Worm (Caenorhabditis elegans) whole organism, L1 larva: ENCODE results near the gene srt-30.

Source experiments
- C16A3.4 ChIP-seq: fragments of 150-350 bp; optimal IDR thresholded peaks from 2 replicates; lab custom pipeline; 2014; ENCODE audit warnings: missing biosample characterization, missing genetic modification characterization
- aly-2 ChIP-seq: fragments of 150-350 bp; optimal IDR thresholded peaks from 2 replicates; lab custom pipeline; 2014; ENCODE audit warnings: missing biosample characterization, missing genetic modification characterization
- ceh-63 ChIP-seq: fragments of 200-800 bp; sonication (Bioruptor generic); optimal IDR thresholded peaks from 2 replicates; lab custom pipeline; 2018; ENCODE audit warnings: mild to moderate bottlenecking, missing genetic modification characterization, missing compliant biosample characterization
- ceh-8 ChIP-seq: fragments of 200-800 bp; sonication (Bioruptor generic); optimal IDR thresholded peaks from 2 replicates; lab custom pipeline; 2018; ENCODE audit warnings: mild to moderate bottlenecking, missing genetic modification characterization, moderate library complexity, missing compliant biosample characterization
- ceh-88 ChIP-seq: fragments of 200-800 bp; sonication (Bioruptor generic); IDR thresholded peaks from 2 replicates; pipeline ENCODE4 v1.3.6; 2022; ENCODE audit warnings: missing genetic modification characterization, missing compliant biosample characterization
- dpl-1 ChIP-seq, 3 experiments: fragments of 150-350 bp in 2 of 3; sonication (generic microtip) in 1 of 3; optimal IDR thresholded peaks; 2 replicates each; lab custom pipeline; 2014 to 2017; ENCODE audit warnings: missing biosample characterization in 3 of 3, missing genetic modification characterization in 3 of 3, missing genetic modification reagents in 3 of 3
- dsc-1 ChIP-seq: sonication (generic microtip); optimal IDR thresholded peaks from 2 replicates; lab custom pipeline; 2016; ENCODE audit warnings: mild to moderate bottlenecking, missing genetic modification characterization, missing compliant biosample characterization
- efl-1 ChIP-seq, 4 experiments: fragments of 150-350 bp; optimal IDR thresholded peaks in 3 of 4; peaks in 1 of 4; 1 replicate in 1 of 4; 2 replicates in 3 of 4; lab custom pipeline; 2014; ENCODE audit warnings: missing biosample characterization in 2 of 4, missing genetic modification characterization in 2 of 4, missing genetic modification reagents in 2 of 4
- efl-3 ChIP-seq: fragments of 200-800 bp; sonication (Bioruptor generic); optimal IDR thresholded peaks from 2 replicates; lab custom pipeline; 2018; ENCODE audit warnings: mild to moderate bottlenecking, missing genetic modification characterization, missing compliant biosample characterization
- egl-13 ChIP-seq: sonication (generic microtip); optimal IDR thresholded peaks from 2 replicates; lab custom pipeline; 2016; ENCODE audit warnings: missing genotype, missing genetic modification reagents, missing genetic modification characterization, missing compliant biosample characterization
- fkh-10 ChIP-seq: sonication (generic microtip); optimal IDR thresholded peaks from 2 replicates; lab custom pipeline; 2017; ENCODE audit warnings: missing biosample characterization, missing genetic modification reagents, missing genetic modification characterization
- fkh-8 ChIP-seq: sonication (generic microtip); optimal IDR thresholded peaks from 2 replicates; lab custom pipeline; 2016; ENCODE audit warnings: mild to moderate bottlenecking, missing genetic modification characterization, missing compliant biosample characterization
- fos-1 ChIP-seq: fragments of 150-350 bp; optimal IDR thresholded peaks from 2 replicates; lab custom pipeline; 2014; ENCODE audit warnings: missing biosample characterization, missing genetic modification characterization
- grh-1 ChIP-seq: fragments of 200-800 bp; sonication (Bioruptor generic); IDR thresholded peaks from 2 replicates; pipeline ENCODE4 v1.3.6; 2022; ENCODE audit warnings: missing genetic modification reagents, missing genetic modification characterization, missing compliant biosample characterization
- hpl-2 ChIP-seq: fragments of 150-350 bp; optimal IDR thresholded peaks from 2 replicates; lab custom pipeline; 2014; ENCODE audit warnings: missing biosample characterization, missing genetic modification reagents, missing genetic modification characterization
- irx-1 ChIP-seq: sonication (generic microtip); optimal IDR thresholded peaks from 2 replicates; lab custom pipeline; 2016; ENCODE audit warnings: missing genetic modification characterization, missing compliant biosample characterization
- isw-1 ChIP-seq: fragments of 200-800 bp; sonication (Bioruptor generic); IDR thresholded peaks from 2 replicates; pipeline ENCODE4 v1.3.6; 2022; ENCODE audit warnings: missing genetic modification characterization, missing compliant biosample characterization
- jun-1 ChIP-seq: fragments of 150-350 bp; optimal IDR thresholded peaks from 2 replicates; lab custom pipeline; 2014; ENCODE audit warnings: missing biosample characterization, missing genetic modification reagents, missing genetic modification characterization
- lin-14 ChIP-seq: fragments of 200-800 bp; sonication (Bioruptor generic); optimal IDR thresholded peaks from 2 replicates; lab custom pipeline; 2018; ENCODE audit warnings: mild to moderate bottlenecking, missing genetic modification characterization, moderate library complexity, missing compliant biosample characterization
- lin-35 ChIP-seq, 2 experiments: fragments of 150-350 bp; optimal IDR thresholded peaks; 2 replicates each; lab custom pipeline; 2014; ENCODE audit warnings: missing biosample characterization in 2 of 2, missing genetic modification characterization in 2 of 2, missing genetic modification reagents in 2 of 2
- lin-39 ChIP-seq: fragments of 150-350 bp; optimal IDR thresholded peaks from 2 replicates; lab custom pipeline; 2014; ENCODE audit warnings: missing biosample characterization, missing genetic modification reagents, missing genetic modification characterization
- lsy-2 ChIP-seq, 2 experiments: fragments of 150-350 bp; optimal IDR thresholded peaks; 2 replicates each; lab custom pipeline; 2014; ENCODE audit warnings: missing biosample characterization in 2 of 2, missing genetic modification characterization in 2 of 2
- mef-2 ChIP-seq: fragments of 150-350 bp; optimal IDR thresholded peaks from 2 replicates; lab custom pipeline; 2014; ENCODE audit warnings: missing biosample characterization, missing genetic modification characterization
- mep-1 ChIP-seq: fragments of 150-350 bp; optimal IDR thresholded peaks from 2 replicates; lab custom pipeline; 2014; ENCODE audit warnings: missing biosample characterization, missing genetic modification characterization
- nhr-19 ChIP-seq: fragments of 200-800 bp; sonication (Bioruptor generic); conservative IDR thresholded peaks from 2 replicates; pipeline ENCODE4 v1.3.6; 2022; ENCODE audit warnings: missing genetic modification characterization, missing compliant biosample characterization
- nhr-20 ChIP-seq: sonication (generic microtip); optimal IDR thresholded peaks from 2 replicates; lab custom pipeline; 2016; ENCODE audit warnings: mild to moderate bottlenecking, missing genetic modification characterization, missing compliant biosample characterization
- nhr-28 ChIP-seq: fragments of 150-350 bp; optimal IDR thresholded peaks from 2 replicates; lab custom pipeline; 2014; ENCODE audit warnings: missing biosample characterization, missing genetic modification characterization
- nhr-47 ChIP-seq: sonication (generic microtip); optimal IDR thresholded peaks from 2 replicates; lab custom pipeline; 2016; ENCODE audit warnings: mild to moderate bottlenecking, missing genetic modification characterization, moderate library complexity, missing compliant biosample characterization
- nhr-71 ChIP-seq: sonication (generic microtip); optimal IDR thresholded peaks from 2 replicates; lab custom pipeline; 2016; ENCODE audit warnings: mild to moderate bottlenecking, missing genetic modification characterization, moderate library complexity, missing compliant biosample characterization
- nhr-76 ChIP-seq: sonication (generic microtip); optimal IDR thresholded peaks from 2 replicates; lab custom pipeline; 2017; ENCODE audit warnings: missing biosample characterization, missing genetic modification characterization
- nhr-77 ChIP-seq: fragments of 150-350 bp; optimal IDR thresholded peaks from 2 replicates; lab custom pipeline; 2014; ENCODE audit warnings: missing biosample characterization, missing genetic modification characterization
- nhr-84 ChIP-seq: sonication (generic microtip); optimal IDR thresholded peaks from 2 replicates; lab custom pipeline; 2017; ENCODE audit warnings: missing biosample characterization, missing genetic modification characterization
- nhr-85 ChIP-seq: sonication (generic microtip); peaks from one replicate; lab custom pipeline; 2016; ENCODE audit warnings: missing genetic modification characterization, inconsistent platforms, missing compliant biosample characterization
- pax-3 ChIP-seq: fragments of 200-800 bp; sonication (Bioruptor generic); optimal IDR thresholded peaks from 2 replicates; lab custom pipeline; 2018; ENCODE audit warnings: mild to moderate bottlenecking, missing genetic modification characterization, moderate library complexity, missing compliant biosample characterization
- pqm-1 ChIP-seq: sonication (generic microtip); optimal IDR thresholded peaks from 3 replicates; lab custom pipeline; 2017; ENCODE audit warnings: missing biosample characterization, missing genetic modification characterization
- skn-1 ChIP-seq: fragments of 150-350 bp; optimal IDR thresholded peaks from 2 replicates; lab custom pipeline; 2014; ENCODE audit warnings: missing biosample characterization, missing genetic modification characterization
- snpc-4 ChIP-seq: fragments of 150-350 bp; optimal IDR thresholded peaks from 2 replicates; lab custom pipeline; 2014; ENCODE audit warnings: missing biosample characterization, missing genetic modification characterization
- snu-23 ChIP-seq: sonication (generic microtip); optimal IDR thresholded peaks from 2 replicates; lab custom pipeline; 2016; ENCODE audit warnings: missing genetic modification characterization, missing compliant biosample characterization
- sptf-1 ChIP-seq: fragments of 150-350 bp; optimal IDR thresholded peaks from 2 replicates; lab custom pipeline; 2014; ENCODE audit warnings: missing biosample characterization, missing genetic modification characterization
- sup-37 ChIP-seq: fragments of 200-800 bp; sonication (Bioruptor generic); optimal IDR thresholded peaks from 2 replicates; lab custom pipeline; 2018; ENCODE audit warnings: mild to moderate bottlenecking, missing genetic modification characterization, missing compliant biosample characterization
- swsn-7 ChIP-seq: sonication (generic microtip); optimal IDR thresholded peaks from 2 replicates; lab custom pipeline; 2016; ENCODE audit warnings: missing genetic modification characterization, missing compliant biosample characterization
- tbx-2 ChIP-seq: sonication (generic microtip); optimal IDR thresholded peaks from 2 replicates; lab custom pipeline; 2016; ENCODE audit warnings: missing genetic modification characterization, missing compliant biosample characterization
- unc-130 ChIP-seq: fragments of 150-350 bp; optimal IDR thresholded peaks from 2 replicates; lab custom pipeline; 2017; ENCODE audit warnings: missing biosample characterization, missing genetic modification characterization, inconsistent platforms
- unc-62 ChIP-seq: fragments of 150-350 bp; optimal IDR thresholded peaks from 2 replicates; lab custom pipeline; 2014; ENCODE audit warnings: missing biosample characterization, missing genetic modification reagents, missing genetic modification characterization
- unc-86 ChIP-seq: sonication (generic microtip); optimal IDR thresholded peaks from 2 replicates; lab custom pipeline; 2016; ENCODE audit warnings: missing genetic modification characterization, missing compliant biosample characterization
- xbp-1 ChIP-seq: sonication (generic microtip); optimal IDR thresholded peaks from 2 replicates; lab custom pipeline; 2016; ENCODE audit warnings: missing genetic modification characterization, missing compliant biosample characterization
- zip-4 ChIP-seq: fragments of 200-800 bp; sonication (Bioruptor generic); optimal IDR thresholded peaks from 2 replicates; lab custom pipeline; 2018; ENCODE audit warnings: mild to moderate bottlenecking, missing genetic modification characterization, moderate library complexity, missing compliant biosample characterization
- ztf-11 ChIP-seq, 2 experiments: sonication (generic microtip); optimal IDR thresholded peaks; 2 replicates each; lab custom pipeline; 2016 to 2017; ENCODE audit warnings: missing genetic modification characterization in 2 of 2, missing biosample characterization in 1 of 2, missing compliant biosample characterization in 1 of 2

The srt-30 gene

ce11 chrV:3761829-3762228 lies 38.4 kb downstream of the srt-30 start:
- TF ChIP-seq fkh-8 (tag; lab: Kevin White, UChicago) (no peak), pax-3 (no peak), nhr-19 (GFP tag; lab: Robert Waterston, UW) (no peak), swsn-7 (tag; lab: Kevin White, UChicago) (no peak), sptf-1 (tag; lab: Kevin White, UChicago) (no peak), zip-4 (no peak), unc-62 (GFP tag; lab: Kevin White, UChicago) (no peak), nhr-76 (tag; lab: Kevin White, UChicago) (no peak)

DNA sequence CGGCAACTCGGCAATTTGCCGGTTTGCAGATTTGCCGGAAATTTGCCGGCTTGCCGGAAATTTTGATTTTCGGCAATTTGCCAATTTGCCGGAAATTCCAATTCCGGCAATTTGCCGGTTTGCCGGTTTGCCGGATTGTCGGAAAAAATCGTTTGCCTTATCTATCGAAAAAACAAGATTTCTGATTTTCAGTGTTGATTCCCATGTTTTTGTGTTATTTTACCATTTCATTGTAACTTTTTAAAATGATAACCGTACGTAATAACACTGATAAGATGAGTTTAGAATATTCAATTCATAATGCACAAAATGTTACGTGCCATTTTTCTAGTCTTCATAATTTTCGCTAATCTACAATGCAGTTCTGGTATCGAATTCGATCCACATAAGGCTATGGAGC lies 39.4 kb downstream of the srt-30 start, which contains the start of gene oac-55:
TSS of gene oac-55 (plus strand) at position 301 of the 400 bp plus-strand sequence.
- TF ChIP-seq isw-1 (no peak), snu-23 (no peak)
- TF ChIP-seq, all 84 proteins: peak for 0

ce11 chrV:3759419-3759915 lies 40.8 kb downstream of the srt-30 start, which contains the start of gene chk-1:
Gene chk-1, minus strand, starts transcription at chrV:3759469.
- TF ChIP-seq grh-1 (GFP tag; lab: Robert Waterston, UW): peak; percentile 12; the same call in 1 of the 2 replicates
- TF ChIP-seq skn-1 (tag; lab: Kevin White, UChicago): peak; percentile 88
- no peak for TF ChIP-seq ceh-88 (GFP tag; lab: Robert Waterston, UW)
- TF ChIP-seq nhr-19 (GFP tag; lab: Robert Waterston, UW): peak; percentile 60
- TF ChIP-seq unc-130 (tag; lab: Kevin White, UChicago): peak; percentile 47
- TF ChIP-seq dsc-1 (tag; lab: Kevin White, UChicago): peak; percentile 48
- TF ChIP-seq xbp-1 (tag; lab: Kevin White, UChicago): peak; percentile 67
- peak; percentile 16 for TF ChIP-seq ceh-8
- peak; percentile 21 for TF ChIP-seq irx-1
- peak; percentile 6 for TF ChIP-seq jun-1
- TF ChIP-seq lin-35 (GFP tag; optimal IDR thresholded peaks at IDR 0.05; lab: Kevin White, UChicago): peak; percentile 91 to 96
- TF ChIP-seq nhr-47 (tag; lab: Kevin White, UChicago): peak; percentile 76
- TF ChIP-seq lsy-2 (tag; optimal IDR thresholded peaks at IDR 0.05; lab: Kevin White, UChicago): peak; percentile 66 to 83
- TF ChIP-seq nhr-77: peak; percentile 22
- TF ChIP-seq unc-86 (tag; lab: Kevin White, UChicago): peak; percentile 26
- peak; percentile 86 for TF ChIP-seq lin-14 (GFP tag; lab: Kevin White, UChicago)
- TF ChIP-seq mef-2 (tag; lab: Kevin White, UChicago): peak; percentile 13
- TF ChIP-seq aly-2 (tag; lab: Kevin White, UChicago): peak; percentile 4
- TF ChIP-seq fos-1 (tag; lab: Kevin White, UChicago): no peak
- TF ChIP-seq nhr-20 (tag; lab: Kevin White, UChicago): peak; percentile 69
- TF ChIP-seq nhr-28: no peak
- TF ChIP-seq tbx-2 (tag; lab: Kevin White, UChicago): peak; percentile 60
- no peak for TF ChIP-seq efl-3 (GFP tag; lab: Kevin White, UChicago)
- TF ChIP-seq pqm-1 (tag; lab: Kevin White, UChicago): no peak
- TF ChIP-seq isw-1: peak; percentile 25
- no peak for TF ChIP-seq sup-37
- TF ChIP-seq swsn-7 (tag; lab: Kevin White, UChicago): peak; percentile 71
- peak; percentile 69 for TF ChIP-seq fkh-8 (tag; lab: Kevin White, UChicago)
- peak; percentile 46 for TF ChIP-seq egl-13 (tag; lab: Kevin White, UChicago)
- no peak for TF ChIP-seq ceh-63 (GFP tag; lab: Kevin White, UChicago)
- TF ChIP-seq dpl-1 (GFP tag; optimal IDR thresholded peaks at IDR 0.05; lab: Kevin White, UChicago): peak; percentile 92 to 96 (median 94)
- TF ChIP-seq nhr-84: no peak
- peak; percentile 77 for TF ChIP-seq nhr-85 (tag; lab: Kevin White, UChicago)
- TF ChIP-seq lin-39 (tag; lab: Kevin White, UChicago): peak; percentile 40
- TF ChIP-seq snpc-4 (tag; lab: Kevin White, UChicago): peak; percentile 58
- TF ChIP-seq mep-1 (tag; lab: Kevin White, UChicago): peak; percentile 87
- TF ChIP-seq C16A3.4 (tag; lab: Kevin White, UChicago): peak; percentile 67
- peak in 1 of 2 experiments; percentile 29 for TF ChIP-seq ztf-11 (tag; optimal IDR thresholded peaks at IDR 0.05; lab: Kevin White, UChicago)
- TF ChIP-seq nhr-71: peak; percentile 77
- TF ChIP-seq hpl-2 (GFP tag; lab: Kevin White, UChicago): no peak
- peak; percentile 61 to 94 for TF ChIP-seq efl-1 (optimal IDR thresholded peaks at IDR 0.05; lab: Kevin White, UChicago)
- peak; percentile 94 to 99 for TF ChIP-seq efl-1 (GFP tag; optimal IDR thresholded peaks at IDR 0.05 in 1 of 2; lab: Kevin White, UChicago)
- TF ChIP-seq fkh-10 (GFP tag; lab: Kevin White, UChicago): peak; percentile 12
